Worm (Caenorhabditis elegans): Measurements from ENCODE around the gene msp-45.

- TF ChIP-seq nhr-77 (tag; optimal IDR thresholded peaks at IDR 0.05) (no peak), ceh-16 (tag; optimal IDR thresholded peaks at IDR 0.05) (no peak)
Measured at ce11 chrII:5195504-5195903, 38.6 kb upstream of the msp-45 start, which contains the start of gene C34F11.5.

Data from whole organism, L3 larva.